Fruit fly (Drosophila melanogaster) ovary, adult (tissue): ENCODE measurements around the gene Mettl2.

Source experiments
- CG17801 ChIP-seq: fragments of 200-800 bp; optimal IDR thresholded peaks from 2 replicates; lab custom pipeline; 2019; ENCODE audit warnings: missing biosample characterization, mild to moderate bottlenecking, missing genetic modification characterization, moderate library complexity; ENCODE audit not compliant: partially characterized antibody

Gene Mettl2

DNA sequence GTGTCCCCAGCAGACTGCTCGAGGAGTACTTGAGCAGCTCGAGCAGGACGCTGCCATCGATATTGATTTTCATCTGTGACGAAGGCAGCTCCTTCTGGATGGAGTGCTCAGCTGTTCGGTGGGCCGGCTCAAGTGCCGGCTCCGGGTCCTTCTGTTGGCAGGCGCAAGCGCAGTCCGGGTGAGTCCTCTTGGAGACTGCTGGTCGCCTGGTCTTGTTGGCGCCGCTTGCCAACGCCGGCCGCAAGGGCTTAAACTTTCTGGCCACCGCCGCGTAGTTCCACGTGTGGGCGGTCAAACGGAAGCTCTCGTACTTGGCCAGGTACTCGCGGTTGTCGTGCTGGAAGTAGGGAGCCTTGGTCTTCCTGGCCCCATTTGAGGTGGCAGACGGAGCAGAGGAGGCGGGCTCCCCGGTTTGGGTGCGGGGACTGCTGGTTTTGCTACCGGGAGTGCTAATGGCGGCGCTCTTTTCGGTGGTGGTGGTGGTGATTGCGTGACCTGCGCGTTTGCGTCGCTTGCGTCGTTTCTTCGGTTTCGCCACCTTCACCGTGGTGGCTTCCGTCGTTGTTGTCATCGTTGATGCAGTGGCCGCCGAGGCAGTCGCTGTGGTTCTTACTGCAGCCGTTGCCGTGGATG is 22.8 kb upstream of the Mettl2 start:
- TF ChIP-seq CG17801 (GFP tag; lab: Kevin White, UChicago) = no peak

DNA sequence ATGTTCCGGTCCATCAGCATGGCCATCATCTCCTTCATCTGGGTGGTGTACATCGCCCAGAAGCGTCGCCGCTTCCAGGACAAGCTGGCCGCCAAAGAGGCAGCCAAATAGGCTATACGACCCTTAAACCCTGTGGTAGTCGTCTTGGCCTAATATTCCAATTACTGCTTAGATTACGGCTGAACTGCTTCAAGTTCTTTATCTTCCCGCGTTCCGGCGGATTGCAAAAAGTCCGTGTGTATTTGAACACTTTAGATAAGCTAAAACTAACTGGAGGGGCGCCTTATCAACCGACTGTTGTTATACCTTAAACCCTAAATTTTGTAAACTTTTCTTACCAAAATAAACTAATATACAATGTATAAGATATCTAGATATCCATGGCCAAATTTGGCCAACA is 14.7 kb upstream of the Mettl2 start:
- TF ChIP-seq CG17801 (GFP tag; lab: Kevin White, UChicago) = no peak

dm6 chr3L:1652700-1653200 is 13.7 kb upstream of the Mettl2 start, which contains the start of the genes CG7970 and Vta1:
Gene CG7970, plus strand, starts transcription at chr3L:1652750.
Gene Vta1, minus strand, starts transcription at chr3L:1652900.
- peak; percentile 57 for TF ChIP-seq CG17801 (GFP tag; lab: Kevin White, UChicago)

DNA sequence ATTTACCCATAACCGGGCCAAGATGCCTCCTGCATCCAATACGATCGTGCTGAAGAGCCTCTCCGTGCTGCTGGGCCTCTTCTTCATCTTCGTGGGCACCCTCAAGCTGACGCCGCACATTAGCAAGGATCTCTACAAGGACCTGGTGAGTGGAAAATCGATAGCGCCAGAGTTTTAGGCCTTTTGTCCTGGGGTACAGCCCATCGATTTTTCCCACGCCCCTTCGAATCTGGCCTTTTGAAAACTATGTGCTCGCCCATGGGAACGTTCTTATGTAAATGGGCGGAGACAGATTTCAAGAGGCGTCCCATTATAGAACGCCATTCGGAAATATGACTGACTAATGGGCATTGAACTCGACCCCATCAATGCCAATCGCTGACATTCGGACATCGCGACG is 10.3 kb upstream of the Mettl2 start:
- no peak for TF ChIP-seq CG17801 (GFP tag; lab: Kevin White, UChicago)

DNA sequence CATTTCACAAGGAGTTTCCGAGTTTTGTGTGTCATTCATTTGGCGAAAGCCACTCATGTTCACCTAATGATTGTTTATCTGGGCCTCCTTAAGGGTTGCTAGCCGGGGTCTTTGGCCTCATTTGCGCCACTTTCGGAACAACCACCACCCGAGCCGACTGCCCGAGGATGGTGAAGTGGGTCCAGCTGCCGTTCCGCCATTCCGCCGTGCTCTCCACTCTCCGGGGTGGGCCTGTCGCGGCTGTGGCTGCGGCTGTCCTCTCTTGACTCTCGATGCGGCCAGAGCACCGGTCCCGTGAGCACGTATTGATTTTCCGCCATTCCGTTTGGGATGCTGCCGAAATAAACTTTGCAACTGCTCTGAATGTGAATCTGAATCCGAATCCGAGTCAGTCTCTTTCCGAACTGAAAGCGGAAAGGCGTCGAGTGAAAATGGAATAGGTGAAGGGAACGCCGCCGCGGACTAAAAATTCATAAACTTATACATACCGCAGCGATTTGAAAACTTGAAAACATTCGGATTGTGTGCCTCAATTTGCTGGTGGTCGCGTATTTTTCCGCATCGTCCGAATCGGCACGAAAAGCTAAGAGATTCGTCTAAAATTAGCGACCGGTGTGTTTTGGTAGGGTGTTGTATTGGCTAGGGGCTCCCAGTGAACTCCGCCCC is 9.8 kb upstream of the Mettl2 start, which contains the start of gene CG13920:
TSS of gene CG13920 (plus strand) at position 255 of the 666 bp plus-strand sequence.
- TF ChIP-seq CG17801 (GFP tag; lab: Kevin White, UChicago) = no peak

- TF ChIP-seq CG17801 (GFP tag; lab: Kevin White, UChicago) = no peak
Measured at dm6 chr3L:1647276-1647919, 8.4 kb upstream of the Mettl2 start, which contains the start of the genes CG17249 and Bro. Gene CG17249, minus strand, starts transcription at chr3L:1647464. Gene Bro, plus strand, starts transcription at chr3L:1647869.

- peak; percentile 97 for TF ChIP-seq CG17801 (GFP tag; lab: Kevin White, UChicago)
Measured at dm6 chr3L:1644920-1645567, 6.0 kb upstream of the Mettl2 start, which contains the start of the genes alphaCOP and CG13919. Gene alphaCOP, minus strand, starts transcription at chr3L:1645199. Gene CG13919, plus strand, starts transcription at chr3L:1645467.

DNA sequence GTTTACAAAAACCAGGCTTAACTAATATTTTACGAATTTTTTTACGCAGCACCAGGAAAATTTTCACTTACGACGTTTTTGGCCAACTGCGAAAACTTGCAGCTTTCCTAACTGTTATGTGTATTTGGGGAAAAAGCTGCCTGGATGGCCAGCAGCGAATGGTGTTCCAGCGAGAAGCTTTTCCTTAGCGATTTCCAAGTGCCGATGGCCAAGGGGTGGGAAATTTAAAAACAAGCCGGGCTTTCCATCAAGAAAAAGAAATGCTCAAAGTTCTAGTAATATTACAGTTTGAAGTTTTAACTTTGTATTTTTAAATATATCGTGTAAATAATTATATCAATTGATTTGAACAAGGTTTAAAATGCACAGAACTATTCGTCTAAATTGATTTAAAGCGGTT is 1.4 kb downstream of the Mettl2 start, which contains the start of gene nSyb:
TSS of gene nSyb (minus strand) at position 101 of the 400 bp plus-strand sequence.
- TF ChIP-seq CG17801 (GFP tag; lab: Kevin White, UChicago) = no peak

dm6 chr3L:1636886-1637285 is 2.1 kb downstream of the Mettl2 start:
- TF ChIP-seq CG17801 (GFP tag; lab: Kevin White, UChicago) = no peak

DNA sequence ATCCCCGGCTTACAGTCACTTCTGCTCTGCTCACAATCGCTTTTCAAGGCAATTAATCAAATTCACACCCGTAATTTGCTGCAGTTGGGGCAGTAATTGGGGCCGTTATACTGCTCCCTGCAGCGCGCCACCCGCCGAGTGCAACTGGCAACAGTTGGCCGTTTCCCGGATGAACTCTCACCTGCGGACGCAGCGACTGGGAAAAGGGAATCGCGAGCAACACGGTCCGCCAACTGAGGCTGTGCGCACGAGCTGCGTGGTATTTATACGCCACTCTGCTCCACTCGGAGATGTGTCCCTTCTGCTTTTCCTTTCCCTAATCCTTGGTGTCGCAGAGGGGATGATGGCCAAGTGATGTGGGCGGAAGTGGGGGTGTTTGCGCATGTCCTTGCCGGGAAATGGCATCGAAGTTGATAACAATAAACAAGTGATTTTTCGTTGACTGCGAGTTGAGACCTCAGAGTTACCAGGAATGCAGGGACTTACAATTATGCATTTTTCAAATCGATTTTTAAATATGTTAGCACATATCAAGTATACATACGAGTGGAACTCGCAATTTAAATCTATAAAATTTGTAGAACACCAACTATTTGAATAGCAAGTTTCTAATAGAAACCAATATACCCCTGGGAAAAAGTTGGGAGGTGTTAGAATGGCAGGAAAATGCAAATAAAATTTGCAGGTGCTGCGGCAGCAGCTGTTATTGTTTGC is 9.8 kb downstream of the Mettl2 start, which contains the start of gene GC:
TSS of gene GC (minus strand) at position 238 of the 714 bp plus-strand sequence.
- no peak for TF ChIP-seq CG17801 (GFP tag; lab: Kevin White, UChicago)

dm6 chr3L:1628176-1628866 is 10.7 kb downstream of the Mettl2 start, which contains the start of gene CG13928:
Gene CG13928, minus strand, starts transcription at chr3L:1628377.
- no peak for TF ChIP-seq CG17801 (GFP tag; lab: Kevin White, UChicago)

dm6 chr3L:1626924-1627323 is 12.1 kb downstream of the Mettl2 start:
- TF ChIP-seq CG17801 (GFP tag; lab: Kevin White, UChicago) = no peak

DNA sequence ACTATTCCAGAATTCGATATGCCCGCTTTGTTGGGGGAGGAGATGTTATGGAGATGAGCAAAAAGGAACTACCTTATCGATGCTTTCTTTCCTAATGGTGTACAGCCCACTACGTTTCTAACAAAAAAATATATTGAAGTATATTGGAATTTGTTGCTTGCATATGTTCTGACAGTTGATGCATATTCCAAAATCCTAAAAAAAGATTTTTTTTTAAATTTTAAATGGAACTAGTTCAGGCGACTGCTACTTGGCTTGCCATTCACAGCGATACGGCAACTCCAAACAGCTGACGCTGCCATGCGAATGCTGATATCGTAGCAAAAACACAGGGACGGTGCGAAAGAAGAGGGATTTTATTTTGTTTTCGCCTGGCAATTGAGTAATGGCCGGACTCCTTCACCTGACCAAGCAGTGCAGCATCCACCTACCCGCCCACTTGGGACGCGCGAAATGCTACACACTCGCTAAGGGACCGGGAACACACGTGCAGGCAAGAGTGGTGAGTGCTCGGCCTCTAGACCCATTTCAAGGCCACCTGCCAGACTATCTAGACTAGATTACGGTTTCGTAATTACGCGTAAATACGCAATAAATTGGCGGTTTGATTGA is 20.8 kb downstream of the Mettl2 start, which contains the start of the genes CG13926, ABCB7 and CG33230:
TSS of gene CG13926 (minus strand) at position 43 of the 612 bp plus-strand sequence.
TSS of gene ABCB7 (plus strand) at position 299 of the 612 bp plus-strand sequence.
TSS of gene CG33230 (plus strand) at position 299 of the 612 bp plus-strand sequence.
- TF ChIP-seq CG17801 (GFP tag; lab: Kevin White, UChicago) = peak; percentile 39
